Fruit fly (Drosophila melanogaster) whole organism, embryonic: ENCODE measurements around the gene pnt.

ENCODE experiments used
- Bdp1 ChIP-seq: fragments of 200-800 bp; sonication (Bioruptor generic); optimal IDR thresholded peaks from 3 replicates; lab custom pipeline; 2016; ENCODE audit warnings: missing biosample characterization, missing genetic modification characterization
- CG10321 ChIP-seq: fragments of 200-800 bp; sonication (Bioruptor generic); IDR thresholded peaks from 2 replicates; pipeline ENCODE4 v1.3.6; 2022; ENCODE audit warnings: missing biosample characterization, missing genetic modification characterization
- CG10431 ChIP-seq: fragments of 200-800 bp; sonication (Bioruptor generic); optimal IDR thresholded peaks from 3 replicates; lab custom pipeline; 2018; ENCODE audit warnings: missing biosample characterization, mild to moderate bottlenecking, missing genetic modification characterization
- CG11723 ChIP-seq: fragments of 200-800 bp; sonication (Bioruptor generic); optimal IDR thresholded peaks from 2 replicates; lab custom pipeline; 2017; ENCODE audit warnings: missing biosample characterization, mild to moderate bottlenecking, missing genetic modification characterization
- CG1233 ChIP-seq: fragments of 200-800 bp; sonication (Bioruptor generic); optimal IDR thresholded peaks from 4 replicates; lab custom pipeline; 2018; ENCODE audit warnings: missing biosample characterization, mild to moderate bottlenecking, missing genetic modification characterization
- CG13424 ChIP-seq: fragments of 200-800 bp; sonication (Bioruptor generic); optimal IDR thresholded peaks from 2 replicates; lab custom pipeline; 2019; ENCODE audit warnings: missing biosample characterization, mild to moderate bottlenecking, missing genetic modification characterization, moderate library complexity
- CG14014 ChIP-seq: fragments of 200-800 bp; sonication (Bioruptor generic); IDR thresholded peaks from 2 replicates; pipeline ENCODE4 v1.3.6; 2022; ENCODE audit warnings: missing biosample characterization, missing genetic modification characterization
- CG15269 ChIP-seq: fragments of 200-800 bp; sonication (Bioruptor generic); optimal IDR thresholded peaks from 2 replicates; lab custom pipeline; 2018; ENCODE audit warnings: missing biosample characterization, mild to moderate bottlenecking, missing genetic modification characterization, moderate library complexity
- CG15479 ChIP-seq: fragments of 200-800 bp; sonication (Bioruptor generic); optimal IDR thresholded peaks from 3 replicates; lab custom pipeline; 2019; ENCODE audit warnings: missing biosample characterization, mild to moderate bottlenecking, missing genetic modification characterization, moderate library complexity
- CG1602 ChIP-seq: fragments of 200-800 bp; sonication (Bioruptor generic); optimal IDR thresholded peaks from 3 replicates; lab custom pipeline; 2016; ENCODE audit warnings: missing biosample characterization, missing genetic modification characterization
- CG1603 ChIP-seq: fragments of 200-800 bp; sonication (Bioruptor generic); optimal IDR thresholded peaks from 2 replicates; lab custom pipeline; 2019; ENCODE audit warnings: missing biosample characterization, mild to moderate bottlenecking, missing genetic modification characterization, moderate library complexity
- CG1647 ChIP-seq: fragments of 200-800 bp; sonication (Bioruptor generic); optimal IDR thresholded peaks from 3 replicates; lab custom pipeline; 2016; ENCODE audit warnings: missing biosample characterization, missing genetic modification characterization
- CG18262 ChIP-seq: fragments of 200-800 bp; optimal IDR thresholded peaks from 3 replicates; lab custom pipeline; 2019; ENCODE audit warnings: missing biosample characterization, mild to moderate bottlenecking, missing genetic modification characterization, moderate library complexity
- CG31441 ChIP-seq: fragments of 200-800 bp; sonication (Bioruptor generic); IDR thresholded peaks from 2 replicates; pipeline ENCODE4 v1.3.6; 2022; ENCODE audit warnings: missing biosample characterization, missing genetic modification characterization
- CG3163 ChIP-seq: fragments of 200-800 bp; sonication (Bioruptor generic); optimal IDR thresholded peaks from 3 replicates; lab custom pipeline; 2016; ENCODE audit warnings: missing biosample characterization, missing genetic modification characterization
- CG3726 ChIP-seq: fragments of 200-800 bp; sonication (Bioruptor generic); IDR thresholded peaks from 3 replicates; pipeline ENCODE4, ENCODE4 v1.3.6; 2022; ENCODE audit warnings: missing biosample characterization, missing genetic modification characterization
- CG6654 ChIP-seq: fragments of 200-800 bp; sonication (Bioruptor generic); optimal IDR thresholded peaks from 2 replicates; lab custom pipeline; 2017; ENCODE audit warnings: missing biosample characterization, mild to moderate bottlenecking, missing genetic modification characterization
- CG6791 ChIP-seq: fragments of 200-800 bp; sonication (Bioruptor generic); IDR thresholded peaks from 3 replicates; pipeline ENCODE4 v1.3.6; 2022; ENCODE audit warnings: missing biosample characterization, missing genetic modification characterization; ENCODE audit not compliant: partially characterized antibody
- CG6813 ChIP-seq: fragments of 200-800 bp; sonication (Bioruptor generic); optimal IDR thresholded peaks from 2 replicates; lab custom pipeline; 2017; ENCODE audit warnings: missing biosample characterization, missing genetic modification characterization, mild to moderate bottlenecking, moderate library complexity, missing genetic modification reagents
- CG8290 ChIP-seq, 3 experiments: fragments of 200-800 bp; sonication (Bioruptor generic); optimal IDR thresholded peaks; 2 replicates each; lab custom pipeline; 2016 to 2019; ENCODE audit warnings: missing biosample characterization in 3 of 3, missing genetic modification characterization in 3 of 3, mild to moderate bottlenecking in 2 of 3, moderate library complexity in 1 of 3
- CG9932 ChIP-seq: fragments of 200-800 bp; sonication (Bioruptor generic); IDR thresholded peaks from 2 replicates; pipeline ENCODE4 v1.3.6; 2022; ENCODE audit warnings: missing biosample characterization, missing genetic modification characterization
- D19B ChIP-seq: fragments of 200-800 bp; sonication (Bioruptor generic); optimal IDR thresholded peaks from 2 replicates; lab custom pipeline; 2017; ENCODE audit warnings: missing biosample characterization, mild to moderate bottlenecking, missing genetic modification characterization
- Dad ChIP-seq: fragments of 200-800 bp; sonication (Bioruptor generic); optimal IDR thresholded peaks from 3 replicates; lab custom pipeline; 2016; ENCODE audit warnings: missing biosample characterization, missing genetic modification characterization
- Dref ChIP-seq: fragments of 200-800 bp; sonication (Bioruptor generic); IDR thresholded peaks from 2 replicates; pipeline ENCODE4 v1.3.6; 2022; ENCODE audit warnings: missing biosample characterization, missing genetic modification characterization
- ERR ChIP-seq: fragments of 200-800 bp; sonication (Bioruptor generic); optimal IDR thresholded peaks from 2 replicates; lab custom pipeline; 2016; ENCODE audit warnings: missing biosample characterization, missing genetic modification characterization
- Kr ChIP-seq: fragments of 200-800 bp; sonication (Bioruptor generic); optimal IDR thresholded peaks from 2 replicates; lab custom pipeline; 2017; ENCODE audit warnings: missing biosample characterization, mild to moderate bottlenecking, missing genetic modification characterization
- MESR4 ChIP-seq: fragments of 200-800 bp; sonication (Bioruptor generic); optimal IDR thresholded peaks from 2 replicates; lab custom pipeline; 2018; ENCODE audit warnings: missing biosample characterization, mild to moderate bottlenecking, missing genetic modification characterization, moderate library complexity
- Nf-YA ChIP-seq: fragments of 200-800 bp; sonication (Bioruptor generic); IDR thresholded peaks from 2 replicates; pipeline ENCODE4 v1.3.6; 2022; ENCODE audit warnings: missing biosample characterization, missing genetic modification characterization
- Oli ChIP-seq: fragments of 200-800 bp; sonication (Bioruptor generic); optimal IDR thresholded peaks from 2 replicates; lab custom pipeline; 2018; ENCODE audit warnings: missing biosample characterization, mild to moderate bottlenecking, missing genetic modification characterization, moderate library complexity
- Poxn ChIP-seq: fragments of 200-800 bp; sonication (Bioruptor generic); IDR thresholded peaks from 2 replicates; pipeline ENCODE4 v1.3.6; 2022; ENCODE audit warnings: missing biosample characterization, missing genetic modification characterization
- Rfx ChIP-seq: fragments of 200-800 bp; sonication (Bioruptor generic); IDR thresholded peaks from 2 replicates; pipeline ENCODE4 v1.3.6; 2022; ENCODE audit warnings: missing biosample characterization, missing genetic modification characterization
- Sin3A ChIP-seq: fragments of >200 bp; optimal IDR thresholded peaks from 2 replicates; lab custom pipeline; 2018
- Ssrp ChIP-seq: fragments of 200-800 bp; sonication (Bioruptor generic); optimal IDR thresholded peaks from 2 replicates; lab custom pipeline; 2018; ENCODE audit warnings: missing biosample characterization, mild to moderate bottlenecking, missing genetic modification characterization, moderate library complexity
- aop ChIP-seq: fragments of 200-800 bp; sonication (Bioruptor generic); IDR thresholded peaks from 2 replicates; pipeline ENCODE4 v1.3.6; 2022; ENCODE audit warnings: missing biosample characterization, missing genetic modification characterization
- bbx ChIP-seq: fragments of 200-800 bp; sonication (Bioruptor generic); IDR thresholded peaks from 2 replicates; pipeline ENCODE4 v1.3.6; 2022; ENCODE audit warnings: missing biosample characterization, missing genetic modification characterization; ENCODE audit not compliant: partially characterized antibody
- bigmax ChIP-seq: fragments of 200-800 bp; sonication (Bioruptor generic); optimal IDR thresholded peaks from 2 replicates; lab custom pipeline; 2018; ENCODE audit warnings: missing biosample characterization, mild to moderate bottlenecking, missing genetic modification characterization
- croc ChIP-seq: fragments of 200-800 bp; sonication (Bioruptor generic); conservative IDR thresholded peaks from 3 replicates; pipeline ENCODE4 v1.3.6; 2022; ENCODE audit warnings: missing biosample characterization, missing genetic modification characterization
- grn ChIP-seq: fragments of 200-800 bp; sonication (Bioruptor generic); optimal IDR thresholded peaks from 3 replicates; lab custom pipeline; 2017; ENCODE audit warnings: missing biosample characterization, missing genetic modification characterization
- hbn ChIP-seq: fragments of 200-800 bp; sonication (Bioruptor generic); IDR thresholded peaks from 2 replicates; pipeline ENCODE4 v1.3.6; 2022; ENCODE audit warnings: missing biosample characterization, missing genetic modification characterization; ENCODE audit not compliant: partially characterized antibody
- ken ChIP-seq: fragments of 200-800 bp; sonication (Bioruptor generic); IDR thresholded peaks from 3 replicates; pipeline ENCODE4 v1.3.6; 2022; ENCODE audit warnings: missing biosample characterization, missing genetic modification characterization
- nerfin-1 ChIP-seq: fragments of 200-800 bp; sonication (Bioruptor generic); optimal IDR thresholded peaks from 3 replicates; lab custom pipeline; 2019; ENCODE audit warnings: missing biosample characterization, mild to moderate bottlenecking, missing genetic modification characterization, moderate library complexity
- nmo ChIP-seq: fragments of 200-800 bp; sonication (Bioruptor generic); optimal IDR thresholded peaks from 2 replicates; lab custom pipeline; 2018; ENCODE audit warnings: missing biosample characterization, mild to moderate bottlenecking, missing genetic modification characterization, moderate library complexity
- p53 ChIP-seq: fragments of 200-800 bp; sonication (Bioruptor generic); optimal IDR thresholded peaks from 2 replicates; lab custom pipeline; 2016; ENCODE audit warnings: missing biosample characterization, missing genetic modification characterization
- pb ChIP-seq: fragments of 200-800 bp; sonication (Bioruptor generic); optimal IDR thresholded peaks from 3 replicates; lab custom pipeline; 2016; ENCODE audit warnings: missing biosample characterization, missing genetic modification characterization
- psq ChIP-seq: fragments of 200-800 bp; sonication (Bioruptor generic); optimal IDR thresholded peaks from 2 replicates; lab custom pipeline; 2017; ENCODE audit warnings: missing biosample characterization, missing genetic modification characterization
- sens ChIP-seq: fragments of 200-800 bp; sonication (Bioruptor generic); peaks from one replicate; lab custom pipeline; 2016; ENCODE audit warnings: missing biosample characterization, missing genetic modification characterization
- sna ChIP-seq: fragments of 200-800 bp; sonication (Bioruptor generic); IDR thresholded peaks from 2 replicates; pipeline ENCODE4 v1.3.6; 2022; ENCODE audit warnings: missing biosample characterization, missing genetic modification characterization; ENCODE audit not compliant: partially characterized antibody
- tio ChIP-seq: fragments of 200-800 bp; sonication (Bioruptor generic); optimal IDR thresholded peaks from 2 replicates; lab custom pipeline; 2017; ENCODE audit warnings: missing biosample characterization, missing genetic modification characterization, inconsistent platforms
- toy ChIP-seq: fragments of 200-800 bp; sonication (Bioruptor generic); IDR thresholded peaks from 2 replicates; pipeline ENCODE4 v1.3.6; 2022; ENCODE audit warnings: missing biosample characterization, missing genetic modification characterization
- tx ChIP-seq: fragments of 200-800 bp; sonication (Bioruptor generic); optimal IDR thresholded peaks from 2 replicates; lab custom pipeline; 2016; ENCODE audit warnings: missing biosample characterization, missing genetic modification characterization
- z ChIP-seq: fragments of 200-800 bp; sonication (Bioruptor generic); IDR thresholded peaks from 3 replicates; pipeline ENCODE4 v1.3.6; 2022; ENCODE audit warnings: missing biosample characterization, missing genetic modification characterization
- zen ChIP-seq: fragments of 200-800 bp; sonication (Bioruptor generic); optimal IDR thresholded peaks from 3 replicates; lab custom pipeline; 2018; ENCODE audit warnings: missing biosample characterization, mild to moderate bottlenecking, missing genetic modification characterization, moderate library complexity

pnt gene

DNA sequence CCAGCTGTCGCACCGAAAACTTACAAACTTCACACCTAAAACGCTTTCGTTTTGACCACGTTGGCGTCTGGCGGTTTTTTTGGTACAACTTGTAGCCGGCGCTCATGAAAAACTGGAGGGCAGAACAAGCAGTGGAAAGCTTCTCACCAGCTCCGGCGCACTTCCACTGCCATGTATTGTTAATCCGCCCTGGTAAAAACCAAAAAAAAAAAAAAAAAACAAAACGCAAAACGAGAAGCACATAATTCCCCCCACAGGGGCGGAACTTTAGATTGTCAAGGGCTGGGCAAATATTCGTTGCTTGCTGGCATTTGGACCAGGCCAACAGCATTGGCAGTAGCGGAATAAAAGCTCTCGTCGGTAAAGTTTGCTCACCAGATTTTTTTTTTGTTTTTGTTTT is 28.3 kb upstream of the pnt start (continued):
- TF ChIP-seq Dref (GFP tag; lab: Robert Waterston, UW): no peak
- TF ChIP-seq zen (tag; lab: Kevin White, UChicago): no peak
- TF ChIP-seq z (GFP tag; lab: Robert Waterston, UW): no peak
- no peak for TF ChIP-seq Ssrp (tag; lab: Kevin White, UChicago)
- no peak for TF ChIP-seq Poxn (GFP tag; lab: Robert Waterston, UW)
- TF ChIP-seq CG31441: no peak
- no peak for TF ChIP-seq Oli
- TF ChIP-seq CG15269 (tag; lab: Kevin White, UChicago): no peak
- TF ChIP-seq Kr: no peak
- no peak for TF ChIP-seq CG11723
- TF ChIP-seq CG1233 (GFP tag; lab: Kevin White, UChicago): no peak
- TF ChIP-seq CG6791 (GFP tag; lab: Robert Waterston, UW): no peak
- TF ChIP-seq CG13424 (tag; lab: Kevin White, UChicago): no peak
- no peak for TF ChIP-seq psq
- 0 out of 2 replicates have a peak, but pooled peaks have one; percentile 34 for TF ChIP-seq sna
- TF ChIP-seq CG1602 (GFP tag; lab: Kevin White, UChicago): no peak
- no peak for TF ChIP-seq CG3726 (GFP tag; lab: Robert Waterston, UW)
- TF ChIP-seq nerfin-1: no peak
- TF ChIP-seq Dad (GFP tag; lab: Kevin White, UChicago): no peak
- no peak for TF ChIP-seq CG1647 (GFP tag; lab: Kevin White, UChicago)
- peak; percentile 23; the same call in 1 of the 2 replicates for TF ChIP-seq bbx (GFP tag; lab: Robert Waterston, UW)
- TF ChIP-seq CG10431: peak; percentile 57
- TF ChIP-seq CG8290 (GFP tag; optimal IDR thresholded peaks at IDR 0.05; lab: Kevin White, UChicago): no peak
- TF ChIP-seq CG8290 (tag; optimal IDR thresholded peaks at IDR 0.05; lab: Kevin White, UChicago): no peak
- TF ChIP-seq hbn: no peak
- no peak for TF ChIP-seq pb
- TF ChIP-seq p53 (GFP tag; lab: Kevin White, UChicago): no peak
- no peak for TF ChIP-seq croc
- no peak for TF ChIP-seq ERR (GFP tag; lab: Kevin White, UChicago)
- peak; percentile 24; the same call in 1 of the 2 replicates for TF ChIP-seq CG14014 (GFP tag; lab: Robert Waterston, UW)
- no peak for TF ChIP-seq sens (GFP tag; lab: Kevin White, UChicago)
- no peak for TF ChIP-seq CG1603 (tag; lab: Kevin White, UChicago)
- TF ChIP-seq CG18262 (tag; lab: Kevin White, UChicago): no peak
- TF ChIP-seq Sin3A (lab: Kevin White, UChicago): no peak
- no peak for TF ChIP-seq bigmax (GFP tag; lab: Kevin White, UChicago)
- TF ChIP-seq Nf-YA (GFP tag; lab: Robert Waterston, UW): no peak
- no peak for TF ChIP-seq D19B (GFP tag; lab: Kevin White, UChicago)
- no peak for TF ChIP-seq ken (GFP tag; lab: Robert Waterston, UW)
- 0 out of 2 replicates have a peak, but pooled peaks have one; percentile 22 for TF ChIP-seq Rfx (GFP tag; lab: Robert Waterston, UW)
- TF ChIP-seq tx (GFP tag; lab: Kevin White, UChicago): no peak
- no peak for TF ChIP-seq CG3163 (GFP tag; lab: Kevin White, UChicago)
- no peak for TF ChIP-seq toy
- no peak for TF ChIP-seq CG6654 (GFP tag; lab: Kevin White, UChicago)
- peak; percentile 52 for TF ChIP-seq CG9932
- no peak for TF ChIP-seq nmo (GFP tag; lab: Kevin White, UChicago)
- no peak for TF ChIP-seq CG10321 (GFP tag; lab: Robert Waterston, UW)
- TF ChIP-seq Bdp1 (GFP tag; lab: Kevin White, UChicago): no peak
- TF ChIP-seq MESR4 (GFP tag; lab: Kevin White, UChicago): no peak
- no peak for TF ChIP-seq tio (GFP tag; lab: Kevin White, UChicago)
- no peak for TF ChIP-seq CG6813 (GFP tag; lab: Kevin White, UChicago)
- no peak for TF ChIP-seq grn
- no peak for TF ChIP-seq aop
- no peak for TF ChIP-seq CG15479 (GFP tag; lab: Kevin White, UChicago)
